Fruit fly (Drosophila melanogaster) whole organism: Measurements from ENCODE around the gene CG13362.

Source experiments
- psq ChIP-seq: fragments of >200 bp; optimal IDR thresholded peaks from 2 replicates; lab custom pipeline; 2017
- usp ChIP-seq: fragments of >200 bp; optimal IDR thresholded peaks from 2 replicates; lab custom pipeline; 2017; ENCODE audit warnings: missing biosample characterization, missing genetic modification characterization, mixed read lengths

DNA sequence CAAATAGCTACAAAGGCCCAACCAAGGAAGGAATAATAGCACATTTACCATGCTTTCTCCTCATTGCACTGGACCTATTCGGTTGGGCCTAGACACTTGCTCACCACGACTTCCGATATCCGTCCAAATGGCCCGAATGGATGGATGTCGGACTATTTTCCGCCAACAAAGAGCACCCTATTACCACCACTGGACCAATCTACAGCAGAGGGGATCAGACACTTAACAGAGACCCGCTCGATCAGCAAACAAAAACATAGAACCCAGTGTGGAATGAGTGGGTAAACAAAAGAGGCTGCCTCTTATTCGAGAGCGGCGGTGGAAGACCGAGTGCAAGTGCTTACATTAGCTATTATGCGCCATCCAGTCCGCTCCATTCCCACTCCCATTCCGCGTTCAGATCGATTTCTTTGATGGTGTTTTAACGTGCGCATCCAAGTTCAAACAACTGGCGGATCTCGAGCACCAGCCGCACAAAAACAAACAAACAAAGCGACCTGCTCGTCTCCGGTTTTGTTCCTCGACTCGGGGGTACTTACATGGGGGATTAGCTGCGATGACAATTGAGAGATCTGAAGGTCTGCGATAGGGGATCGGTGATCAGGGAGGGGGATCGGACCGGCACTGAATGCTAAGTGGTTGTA is 17.5 kb upstream of the CG13362 start:
- TF ChIP-seq usp (GFP tag; lab: Kevin White, UChicago) = no peak
- TF ChIP-seq psq (lab: Kevin White, UChicago) = no peak
